Fruit fly (Drosophila melanogaster): ENCODE results near the gene CG43319.

DNA sequence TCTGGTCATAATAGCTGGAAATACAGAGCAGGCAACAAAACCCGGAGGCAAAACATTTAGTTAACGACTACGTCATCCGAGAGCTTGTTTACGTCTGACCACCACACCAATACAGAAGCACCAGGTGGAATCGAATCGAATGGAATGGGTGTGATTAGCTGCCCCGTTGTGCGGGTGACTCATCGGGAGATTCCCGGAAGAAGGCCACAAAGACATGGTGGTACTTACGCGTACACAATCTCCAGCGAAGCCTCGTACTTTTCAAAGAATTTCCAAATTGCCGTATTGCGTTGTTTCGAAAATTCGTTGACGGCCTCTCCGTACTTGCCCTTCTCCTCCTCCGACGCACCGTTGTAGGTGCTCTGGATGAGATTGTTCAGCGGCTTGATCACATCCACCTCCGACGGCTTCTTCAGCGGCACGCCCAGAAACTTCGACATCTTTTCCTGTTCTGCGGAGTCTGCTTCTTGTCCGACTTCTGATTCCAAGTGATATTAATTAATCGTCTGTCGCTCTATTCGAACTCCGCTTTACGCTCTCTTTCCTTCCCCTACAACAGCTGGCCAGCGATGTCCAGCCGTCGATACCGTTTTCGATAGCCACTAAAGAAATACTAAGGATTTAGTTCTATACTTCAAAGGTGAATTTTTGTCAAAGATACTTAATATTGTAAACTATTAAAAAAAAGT lies 5.6 kb downstream of the CG43319 start, which contains the start of gene ALiX:
- TF ChIP-seq Jra (GFP tag; optimal IDR thresholded peaks at IDR 0.05) (no peak), lola (GFP tag; optimal IDR thresholded peaks at IDR 0.05) (no peak), brk (GFP tag; optimal IDR thresholded peaks at IDR 0.05) (no peak), usp (GFP tag; optimal IDR thresholded peaks at IDR 0.05) (no peak), GATAd (GFP tag; optimal IDR thresholded peaks at IDR 0.05) (no peak), tai (GFP tag; optimal IDR thresholded peaks at IDR 0.05) (no peak), Dif (GFP tag; optimal IDR thresholded peaks at IDR 0.05; ENCODE audit: partially characterized antibody) (no peak), OdsH (GFP tag; optimal IDR thresholded peaks at IDR 0.05) (no peak), br (GFP tag; optimal IDR thresholded peaks at IDR 0.05) (no peak), jim (GFP tag; optimal IDR thresholded peaks at IDR 0.05) (no peak), dmrt93B (GFP tag; optimal IDR thresholded peaks at IDR 0.05) (no peak), pan (optimal IDR thresholded peaks at IDR 0.05) (no peak)
